Worm (Caenorhabditis elegans) whole organism, L3 larva: ENCODE data around the gene fbxa-108.
"Not testable (repeated sequence)": the region's sequence is repeated elsewhere in the genome, so short reads cannot be mapped to it uniquely, and the experiment has no call there.

Source experiments
- ceh-82 ChIP-seq: fragments of 150-350 bp; optimal IDR thresholded peaks from 2 replicates; lab custom pipeline; 2014; ENCODE audit warnings: missing biosample characterization, missing genetic modification characterization
- egl-27 ChIP-seq: sonication (generic microtip); optimal IDR thresholded peaks from 4 replicates; lab custom pipeline; 2017; ENCODE audit warnings: missing biosample characterization, missing genetic modification reagents, missing genetic modification characterization
- elt-2 ChIP-seq: sonication (generic microtip); optimal IDR thresholded peaks from 2 replicates; lab custom pipeline; 2016; ENCODE audit warnings: missing genetic modification reagents, mild to moderate bottlenecking, missing genetic modification characterization, missing compliant biosample characterization
- fkh-10 ChIP-seq: sonication (generic microtip); optimal IDR thresholded peaks from 2 replicates; lab custom pipeline; 2017; ENCODE audit warnings: missing biosample characterization, missing genetic modification reagents, missing genetic modification characterization
- fkh-2 ChIP-seq: fragments of 150-350 bp; optimal IDR thresholded peaks from 2 replicates; lab custom pipeline; 2014; ENCODE audit warnings: missing biosample characterization, missing genetic modification reagents, missing genetic modification characterization
- lsy-12 ChIP-seq: sonication (generic microtip); optimal IDR thresholded peaks from 2 replicates; lab custom pipeline; 2016; ENCODE audit warnings: mild to moderate bottlenecking, missing genetic modification characterization, missing compliant biosample characterization
- mdl-1 ChIP-seq: fragments of 150-350 bp; optimal IDR thresholded peaks from 2 replicates; lab custom pipeline; 2014; ENCODE audit warnings: missing biosample characterization, missing genetic modification characterization
- nhr-43 ChIP-seq: sonication (generic microtip); optimal IDR thresholded peaks from 2 replicates; lab custom pipeline; 2016; ENCODE audit warnings: mild to moderate bottlenecking, missing genetic modification characterization, missing compliant biosample characterization; ENCODE audit not compliant: poor library complexity, severe bottlenecking
- nhr-77 ChIP-seq: fragments of 150-350 bp; optimal IDR thresholded peaks from 2 replicates; lab custom pipeline; 2014; ENCODE audit warnings: missing biosample characterization, missing genetic modification characterization
- pqm-1 ChIP-seq: fragments of 150-350 bp; optimal IDR thresholded peaks from 2 replicates; lab custom pipeline; 2017; ENCODE audit warnings: missing biosample characterization, missing genetic modification characterization, inconsistent platforms
- ztf-4 ChIP-seq: fragments of 150-350 bp; optimal IDR thresholded peaks from 2 replicates; lab custom pipeline; 2014; ENCODE audit warnings: missing biosample characterization, missing genetic modification characterization

The fbxa-108 gene

ce11 chrV:17610503-17610902 lies 48.7 kb downstream of the fbxa-108 start, which contains the start of gene Y6G8.15:
Y6G8.15 (minus strand) TSS chrV:17610603.
- not testable (repeated sequence) for TF ChIP-seq nhr-43; ceh-82 (tag; lab: Kevin White, UChicago); ztf-4

DNA sequence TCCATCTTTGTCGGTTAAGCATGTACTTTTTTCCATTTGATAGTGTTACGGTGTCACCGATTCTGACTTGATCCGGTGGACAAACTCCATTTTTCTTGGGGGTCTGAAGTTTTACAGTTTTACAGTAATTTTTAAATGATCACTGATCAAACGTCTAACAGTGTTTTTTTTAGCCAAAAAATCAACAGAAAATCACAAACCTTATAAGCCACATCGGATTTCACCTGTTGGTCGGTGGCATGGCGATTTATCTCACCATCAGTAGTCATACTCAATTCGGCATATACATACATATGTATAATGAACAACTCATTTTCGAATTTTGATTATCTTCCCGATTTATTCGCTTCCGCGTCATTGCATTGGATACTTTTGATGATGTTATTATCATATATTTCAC lies 51.4 kb downstream of the fbxa-108 start, which contains the start of gene srz-91:
srz-91 (plus strand) TSS at position 301 of the 400 bp plus-strand sequence.
- TF ChIP-seq lsy-12 (no peak), elt-2 (no peak), fkh-10 (GFP tag; lab: Kevin White, UChicago) (no peak), egl-27 (tag; lab: Kevin White, UChicago) (no peak), fkh-2 (no peak), pqm-1 (tag; lab: Kevin White, UChicago) (no peak), nhr-77 (no peak), mdl-1 (no peak)
